Fruit fly (Drosophila melanogaster): ENCODE measurements around the gene CG46310.
A peak's percentile ranks its signal among the peaks of the same experiment; 100 is the strongest.

The CG46310 gene

DNA sequence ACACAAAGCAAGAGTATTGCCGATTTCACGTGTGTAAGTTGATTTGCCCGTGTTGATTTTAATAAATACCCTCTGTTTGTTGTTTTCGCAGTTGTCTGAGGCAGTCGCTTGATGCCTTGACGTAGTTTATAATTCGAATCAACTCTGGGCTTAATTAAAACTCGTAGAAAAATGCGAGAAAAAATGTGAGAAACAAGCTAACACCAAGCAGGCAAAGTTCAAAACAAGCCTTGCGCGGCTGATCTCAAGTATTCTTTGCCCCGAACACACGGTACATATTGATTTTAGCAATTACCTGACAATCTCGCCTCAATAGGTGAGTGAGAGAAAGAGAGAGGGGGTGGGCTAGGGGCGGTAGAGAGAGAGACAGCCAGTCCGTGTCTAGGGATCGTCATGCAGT, 51.6 kb downstream of the CG46310 start:
- TF ChIP-seq Hr38 (GFP tag; optimal IDR thresholded peaks at IDR 0.05) (no peak), CG32006 (GFP tag; optimal IDR thresholded peaks at IDR 0.05) (peak; percentile 1), Ets21C (GFP tag; optimal IDR thresholded peaks at IDR 0.05) (no peak), topi (GFP tag; optimal IDR thresholded peaks at IDR 0.05) (no peak), CG11294 (GFP tag; IDR thresholded peaks at IDR 0.05) (no peak), Met (GFP tag; optimal IDR thresholded peaks at IDR 0.05) (no peak), pdm3 (GFP tag; optimal IDR thresholded peaks at IDR 0.05) (no peak), fkh (GFP tag; optimal IDR thresholded peaks at IDR 0.05) (peak; percentile 87), Lpt (GFP tag; optimal IDR thresholded peaks at IDR 0.05) (no peak), CG16779 (tag; optimal IDR thresholded peaks at IDR 0.05) (no peak), Eip78C (GFP tag) (peak; percentile 5), CG7368 (GFP tag; optimal IDR thresholded peaks at IDR 0.05) (no peak), CG3032 (tag; optimal IDR thresholded peaks at IDR 0.05) (no peak), spab (GFP tag; optimal IDR thresholded peaks at IDR 0.05) (no peak), CG8119 (GFP tag; IDR thresholded peaks at IDR 0.05) (0 out of 3 replicates have a peak, but pooled peaks have one; percentile 18), CG6808 (GFP tag; optimal IDR thresholded peaks at IDR 0.05) (peak; percentile 19), Hr4 (GFP tag; optimal IDR thresholded peaks at IDR 0.05) (no peak), CG15336 (GFP tag; IDR thresholded peaks at IDR 0.05) (no peak), ss (GFP tag; optimal IDR thresholded peaks at IDR 0.05) (peak in 1 of 2 experiments; percentile 23)

DNA sequence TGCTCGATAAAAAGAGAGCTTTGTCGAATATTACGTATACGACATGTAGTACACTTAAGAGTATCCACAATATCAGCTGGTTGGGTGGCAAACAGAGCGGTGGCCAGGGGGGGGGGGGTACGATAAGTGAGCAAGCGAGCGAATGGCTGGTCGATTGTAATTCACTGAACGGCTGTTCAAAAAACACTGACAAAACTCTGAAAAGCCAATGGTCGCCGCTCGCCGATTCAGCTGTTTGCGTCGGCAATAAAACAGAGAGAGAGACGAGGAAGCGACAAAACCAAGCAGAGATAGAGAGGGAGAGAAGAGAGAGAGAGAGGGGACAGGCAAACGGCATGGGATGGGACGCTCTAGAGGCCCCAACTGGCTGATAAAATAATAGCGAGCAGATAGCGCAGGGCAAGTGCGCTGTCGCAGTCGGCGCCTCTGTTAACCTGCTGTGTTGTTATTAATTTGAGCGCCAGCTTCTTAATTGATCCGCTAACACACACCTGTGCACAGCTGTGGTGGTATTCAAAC, 52.9 kb downstream of the CG46310 start, which contains the start of gene cnc:
TSS of gene cnc (minus strand) at position 191 of the 519 bp plus-strand sequence.
- TF ChIP-seq fd85E (GFP tag; optimal IDR thresholded peaks at IDR 0.05) = no peak
- no peak for TF ChIP-seq Hr39 (GFP tag; optimal IDR thresholded peaks at IDR 0.05)
- no peak for TF ChIP-seq CG10669 (GFP tag; optimal IDR thresholded peaks at IDR 0.05)
- TF ChIP-seq Lpt (GFP tag; optimal IDR thresholded peaks at IDR 0.05) = peak; percentile 3
- no peak for TF ChIP-seq CG8119 (GFP tag; IDR thresholded peaks at IDR 0.05)
- TF ChIP-seq CG6276 (GFP tag; optimal IDR thresholded peaks at IDR 0.05) = peak; percentile 63
- TF ChIP-seq topi (GFP tag; optimal IDR thresholded peaks at IDR 0.05) = no peak
- TF ChIP-seq cyc (GFP tag; optimal IDR thresholded peaks at IDR 0.05) = no peak
- no peak for TF ChIP-seq Hr38 (GFP tag; optimal IDR thresholded peaks at IDR 0.05)
- TF ChIP-seq acj6 (GFP tag; optimal IDR thresholded peaks at IDR 0.05) = no peak
- no peak for TF ChIP-seq CG7368 (GFP tag; optimal IDR thresholded peaks at IDR 0.05)
- no peak for TF ChIP-seq Eip78C (GFP tag)
- TF ChIP-seq CG10631 (GFP tag; optimal IDR thresholded peaks at IDR 0.05) = no peak
- peak; percentile 70 for TF ChIP-seq Sox14 (GFP tag; optimal IDR thresholded peaks at IDR 0.05)
- no peak for TF ChIP-seq Smox (GFP tag; optimal IDR thresholded peaks at IDR 0.05)
- no peak for TF ChIP-seq fd59A (GFP tag; optimal IDR thresholded peaks at IDR 0.05)
- TF ChIP-seq Sox15 (GFP tag; optimal IDR thresholded peaks at IDR 0.05) = no peak
- TF ChIP-seq CG16779 (tag; optimal IDR thresholded peaks at IDR 0.05) = peak; percentile 30
- no peak for TF ChIP-seq CG9139 (GFP tag; optimal IDR thresholded peaks at IDR 0.05)
- TF ChIP-seq CG4318 (GFP tag; optimal IDR thresholded peaks at IDR 0.05) = no peak
- no peak for TF ChIP-seq dsx (GFP tag; optimal IDR thresholded peaks at IDR 0.05; ENCODE audit: poor library complexity, severe bottlenecking)
- TF ChIP-seq CG3919 (GFP tag; optimal IDR thresholded peaks at IDR 0.05) = no peak
- TF ChIP-seq CG6163 (GFP tag; IDR thresholded peaks at IDR 0.05) = 0 out of 3 replicates have a peak, but pooled peaks have one; percentile 52
- TF ChIP-seq CG31627 (GFP tag; optimal IDR thresholded peaks at IDR 0.05) = no peak
- peak; percentile 51; the same call in 2 of the 3 replicates for TF ChIP-seq eg (GFP tag; IDR thresholded peaks at IDR 0.05)
- no peak for TF ChIP-seq achi (GFP tag; optimal IDR thresholded peaks at IDR 0.05)
- no peak for TF ChIP-seq salr (GFP tag; optimal IDR thresholded peaks at IDR 0.05)
- TF ChIP-seq CG1621 (tag; optimal IDR thresholded peaks at IDR 0.05) = no peak
- TF ChIP-seq Hr4 (GFP tag; optimal IDR thresholded peaks at IDR 0.05) = no peak
- TF ChIP-seq Blimp-1 (GFP tag; optimal IDR thresholded peaks at IDR 0.05) = no peak
- TF ChIP-seq CG3032 (tag; optimal IDR thresholded peaks at IDR 0.05) = no peak
- TF ChIP-seq vri (GFP tag; optimal IDR thresholded peaks at IDR 0.05) = peak; percentile 96
- TF ChIP-seq CG34406 (GFP tag; optimal IDR thresholded peaks at IDR 0.05) = peak; percentile 0
- TF ChIP-seq lz (GFP tag; optimal IDR thresholded peaks at IDR 0.05) = no peak
- TF ChIP-seq CG11294 (GFP tag; IDR thresholded peaks at IDR 0.05) = no peak
- TF ChIP-seq spab (GFP tag; optimal IDR thresholded peaks at IDR 0.05) = no peak
- TF ChIP-seq net (GFP tag; optimal IDR thresholded peaks at IDR 0.05) = peak; percentile 47
- TF ChIP-seq dac (GFP tag; optimal IDR thresholded peaks at IDR 0.05) = no peak
- TF ChIP-seq CG6792 (GFP tag; optimal IDR thresholded peaks at IDR 0.05) = no peak
- TF ChIP-seq OdsH (GFP tag; optimal IDR thresholded peaks at IDR 0.05) = no peak
- TF ChIP-seq ss (GFP tag; optimal IDR thresholded peaks at IDR 0.05) = no peak
- TF ChIP-seq CG11762 (GFP tag; optimal IDR thresholded peaks at IDR 0.05; ENCODE audit: insufficient read depth) = no peak
